Worm (Caenorhabditis elegans) whole organism, L4 larva: ENCODE measurements around the gene prmt-6.

Source experiments
- D1046.2 ChIP-seq: fragments of 200-800 bp; sonication (Bioruptor generic); IDR thresholded peaks from 2 replicates; pipeline ENCODE4 v1.3.6; 2022; ENCODE audit warnings: missing genetic modification characterization, missing compliant biosample characterization
- F10B5.3 ChIP-seq: sonication (generic microtip); optimal IDR thresholded peaks from 2 replicates; lab custom pipeline; 2016; ENCODE audit warnings: mild to moderate bottlenecking, missing genetic modification characterization, missing compliant biosample characterization
- F26F4.8 ChIP-seq: fragments of 200-800 bp; sonication (Bioruptor generic); conservative IDR thresholded peaks from 2 replicates; pipeline ENCODE4 v1.3.6; 2022; ENCODE audit warnings: missing genetic modification characterization, missing compliant biosample characterization
- F37D6.2 ChIP-seq: sonication (generic microtip); optimal IDR thresholded peaks from 2 replicates; lab custom pipeline; 2016; ENCODE audit warnings: mild to moderate bottlenecking, missing genetic modification characterization, missing compliant biosample characterization
- F44E2.7 ChIP-seq: fragments of 200-800 bp; sonication (Bioruptor generic); IDR thresholded peaks from 2 replicates; pipeline ENCODE4 v2.1.2; 2022; ENCODE audit warnings: missing genetic modification characterization, missing compliant biosample characterization
- F49E8.2 ChIP-seq: sonication (generic microtip); optimal IDR thresholded peaks from 2 replicates; lab custom pipeline; 2016; ENCODE audit warnings: missing compliant biosample characterization, mild to moderate bottlenecking, missing genetic modification characterization, borderline replicate concordance
- T20F7.1 ChIP-seq: fragments of 200-800 bp; sonication (Bioruptor generic); optimal IDR thresholded peaks from 2 replicates; lab custom pipeline; 2018; ENCODE audit warnings: mild to moderate bottlenecking, missing genetic modification characterization, missing compliant biosample characterization
- T26A8.4 ChIP-seq: fragments of 200-800 bp; sonication (Bioruptor generic); IDR thresholded peaks from 2 replicates; pipeline ENCODE4 v1.3.6; 2022; ENCODE audit warnings: missing genetic modification characterization, missing compliant biosample characterization
- Y5F2A.4 ChIP-seq: fragments of 200-800 bp; sonication (Bioruptor generic); optimal IDR thresholded peaks from 2 replicates; lab custom pipeline; 2018; ENCODE audit warnings: mild to moderate bottlenecking, missing genetic modification characterization, missing compliant biosample characterization
- Y75B8A.6 ChIP-seq: fragments of 200-800 bp; sonication (Bioruptor generic); IDR thresholded peaks from 2 replicates; pipeline ENCODE4 v1.3.6; 2022; ENCODE audit warnings: missing genetic modification reagents, missing genetic modification characterization, missing compliant biosample characterization
- arid-1 ChIP-seq: fragments of 200-800 bp; sonication (Bioruptor generic); conservative IDR thresholded peaks from 2 replicates; pipeline ENCODE4 v1.3.6; 2022; ENCODE audit warnings: missing genetic modification reagents, missing genetic modification characterization, missing compliant biosample characterization
- ceh-44 ChIP-seq: fragments of 200-800 bp; sonication (Bioruptor generic); IDR thresholded peaks from 2 replicates; pipeline ENCODE4 v1.3.6; 2022; ENCODE audit warnings: missing genetic modification reagents, missing genetic modification characterization, missing compliant biosample characterization
- ceh-62 ChIP-seq: sonication (generic microtip); optimal IDR thresholded peaks from 2 replicates; lab custom pipeline; 2017; ENCODE audit warnings: missing biosample characterization, missing genetic modification characterization
- cey-2 ChIP-seq: sonication (generic microtip); optimal IDR thresholded peaks from 3 replicates; lab custom pipeline; 2017; ENCODE audit warnings: missing genetic modification characterization, mild to moderate bottlenecking, missing compliant biosample characterization, antibody characterized with exemption, borderline replicate concordance; ENCODE audit not compliant: insufficient read depth
- ctbp-1 ChIP-seq: fragments of 200-800 bp; sonication (Bioruptor generic); IDR thresholded peaks from 2 replicates; pipeline ENCODE4 v1.3.6; 2022; ENCODE audit warnings: missing genetic modification reagents, missing genetic modification characterization, missing compliant biosample characterization
- daf-12 ChIP-seq: fragments of 150-350 bp; optimal IDR thresholded peaks from 2 replicates; lab custom pipeline; 2014; ENCODE audit warnings: missing biosample characterization, missing genetic modification reagents, missing genetic modification characterization
- daf-16 ChIP-seq, 3 experiments: sonication (generic microtip); optimal IDR thresholded peaks; 2 replicates each; lab custom pipeline; 2016 to 2017; ENCODE audit warnings: missing genetic modification characterization in 3 of 3, missing genetic modification reagents in 3 of 3, mild to moderate bottlenecking in 2 of 3, missing compliant biosample characterization in 2 of 3, missing biosample characterization in 1 of 3, moderate library complexity in 1 of 3
- daf-19 ChIP-seq: fragments of 200-800 bp; sonication (Bioruptor generic); conservative IDR thresholded peaks from 2 replicates; pipeline ENCODE4 v1.3.6; 2022; ENCODE audit warnings: missing genetic modification characterization, missing compliant biosample characterization
- dmd-6 ChIP-seq: fragments of 200-800 bp; sonication (Bioruptor generic); IDR thresholded peaks from 2 replicates; pipeline ENCODE4 v1.3.6; 2022; ENCODE audit warnings: missing genetic modification reagents, missing genetic modification characterization, missing compliant biosample characterization
- dmd-8 ChIP-seq: fragments of 200-800 bp; sonication (Bioruptor generic); IDR thresholded peaks from 2 replicates; pipeline ENCODE4 v1.3.6; 2022; ENCODE audit warnings: missing genetic modification characterization, missing compliant biosample characterization
- dpl-1 ChIP-seq: fragments of 150-350 bp; optimal IDR thresholded peaks from 2 replicates; lab custom pipeline; 2014; ENCODE audit warnings: missing biosample characterization, missing genetic modification reagents, missing genetic modification characterization
- egl-43 ChIP-seq: fragments of 200-800 bp; sonication (Bioruptor generic); IDR thresholded peaks from 2 replicates; pipeline ENCODE4 v1.3.6; 2022; ENCODE audit warnings: missing genetic modification reagents, missing genetic modification characterization, missing compliant biosample characterization
- fos-1 ChIP-seq: fragments of 150-350 bp; optimal IDR thresholded peaks from 2 replicates; lab custom pipeline; 2014; ENCODE audit warnings: missing biosample characterization, missing genetic modification characterization
- gei-8 ChIP-seq: fragments of 200-800 bp; sonication (Bioruptor generic); optimal IDR thresholded peaks from 2 replicates; lab custom pipeline; 2018; ENCODE audit warnings: mild to moderate bottlenecking, missing genetic modification characterization, missing compliant biosample characterization
- hif-1 ChIP-seq, 2 experiments: sonication (generic microtip); optimal IDR thresholded peaks; 2 replicates each; lab custom pipeline; 2016 to 2017; ENCODE audit warnings: missing compliant biosample characterization in 2 of 2, missing genetic modification characterization in 2 of 2, missing genetic modification reagents in 2 of 2, missing genotype in 2 of 2, mild to moderate bottlenecking in 1 of 2
- hlh-30 ChIP-seq: sonication (generic microtip); optimal IDR thresholded peaks from 2 replicates; lab custom pipeline; 2017; ENCODE audit warnings: antibody characterized with exemption, mild to moderate bottlenecking, missing genetic modification characterization, missing compliant biosample characterization; ENCODE audit not compliant: insufficient read depth
- hmg-1.1 ChIP-seq: fragments of 200-800 bp; sonication (Bioruptor generic); IDR thresholded peaks from 2 replicates; pipeline ENCODE4 v1.3.6; 2022; ENCODE audit warnings: missing genetic modification reagents, missing genetic modification characterization, missing compliant biosample characterization
- lin-38 ChIP-seq: fragments of 200-800 bp; sonication (Bioruptor generic); IDR thresholded peaks from 2 replicates; pipeline ENCODE4 v1.3.6; 2022; ENCODE audit warnings: missing genetic modification reagents, missing genetic modification characterization, missing compliant biosample characterization
- lir-3 ChIP-seq: sonication (generic microtip); optimal IDR thresholded peaks from 2 replicates; lab custom pipeline; 2016; ENCODE audit warnings: mild to moderate bottlenecking, missing genetic modification characterization, missing compliant biosample characterization
- madf-9 ChIP-seq: fragments of 200-800 bp; sonication (Bioruptor generic); conservative IDR thresholded peaks from 2 replicates; pipeline ENCODE4 v1.3.6; 2022; ENCODE audit warnings: missing genetic modification reagents, missing genetic modification characterization, missing compliant biosample characterization
- mdt-29 ChIP-seq: fragments of 200-800 bp; sonication (Bioruptor generic); IDR thresholded peaks from 2 replicates; pipeline ENCODE4 v1.3.6; 2022; ENCODE audit warnings: missing genetic modification reagents, missing genetic modification characterization, missing compliant biosample characterization
- mxl-2 ChIP-seq: fragments of 200-800 bp; sonication (Bioruptor generic); conservative IDR thresholded peaks from 2 replicates; pipeline ENCODE4 v1.3.6; 2022; ENCODE audit warnings: missing genetic modification reagents, missing genetic modification characterization, missing compliant biosample characterization
- nhr-102 ChIP-seq: sonication (generic microtip); optimal IDR thresholded peaks from 2 replicates; lab custom pipeline; 2016; ENCODE audit warnings: mild to moderate bottlenecking, missing genetic modification characterization, moderate library complexity, missing compliant biosample characterization
- nhr-11 ChIP-seq: fragments of 150-350 bp; optimal IDR thresholded peaks from 2 replicates; lab custom pipeline; 2014; ENCODE audit warnings: missing biosample characterization, missing genetic modification characterization
- nhr-111 ChIP-seq: fragments of 200-800 bp; sonication (Bioruptor generic); optimal IDR thresholded peaks from 2 replicates; lab custom pipeline; 2018; ENCODE audit warnings: mild to moderate bottlenecking, missing genetic modification characterization, missing compliant biosample characterization
- nhr-42 ChIP-seq: fragments of 200-800 bp; sonication (Bioruptor generic); IDR thresholded peaks from 2 replicates; pipeline ENCODE4 v1.3.6; 2022; ENCODE audit warnings: missing genetic modification characterization, missing compliant biosample characterization
- nhr-48 ChIP-seq: sonication (generic microtip); optimal IDR thresholded peaks from 2 replicates; lab custom pipeline; 2016; ENCODE audit warnings: mild to moderate bottlenecking, missing genetic modification characterization, missing compliant biosample characterization
- nhr-76 ChIP-seq: fragments of 150-350 bp; optimal IDR thresholded peaks from 2 replicates; lab custom pipeline; 2014; ENCODE audit warnings: missing biosample characterization, missing genetic modification characterization
- pha-4 ChIP-seq, 2 experiments: fragments of 150-350 bp in 1 of 2; fragments of 200-800 bp in 1 of 2; sonication (Bioruptor generic) in 1 of 2; IDR thresholded peaks in 1 of 2; optimal IDR thresholded peaks in 1 of 2; 2 replicates each; pipeline versions ENCODE4 v1.3.6 to Lab custom; 2014 to 2022; ENCODE audit warnings: missing genetic modification characterization in 2 of 2, missing genetic modification reagents in 2 of 2, missing biosample characterization in 1 of 2, missing compliant biosample characterization in 1 of 2
- pqm-1 ChIP-seq: sonication (generic microtip); optimal IDR thresholded peaks from 2 replicates; lab custom pipeline; 2017; ENCODE audit warnings: missing biosample characterization, missing genetic modification characterization
- rbr-2 ChIP-seq: sonication (generic microtip); optimal IDR thresholded peaks from 2 replicates; lab custom pipeline; 2016; ENCODE audit warnings: missing genotype, missing genetic modification characterization, missing compliant biosample characterization
- skn-1 ChIP-seq: fragments of 150-350 bp; optimal IDR thresholded peaks from 2 replicates; lab custom pipeline; 2014; ENCODE audit warnings: missing biosample characterization, missing genetic modification characterization
- snpc-1.2 ChIP-seq: fragments of 200-800 bp; sonication (Bioruptor generic); IDR thresholded peaks from 2 replicates; pipeline ENCODE4 v1.3.6; 2022; ENCODE audit warnings: missing genetic modification reagents, missing genetic modification characterization, missing compliant biosample characterization
- snpc-4 ChIP-seq: fragments of 150-350 bp; optimal IDR thresholded peaks from 2 replicates; lab custom pipeline; 2014; ENCODE audit warnings: missing biosample characterization, missing genetic modification characterization
- spr-1 ChIP-seq: sonication (generic microtip); optimal IDR thresholded peaks from 2 replicates; lab custom pipeline; 2016; ENCODE audit warnings: mild to moderate bottlenecking, missing genetic modification characterization, missing compliant biosample characterization
- tra-1 ChIP-seq: fragments of 200-800 bp; sonication (Bioruptor generic); IDR thresholded peaks from 2 replicates; pipeline ENCODE4 v1.3.6; 2022; ENCODE audit warnings: missing genetic modification reagents, missing genetic modification characterization, missing compliant biosample characterization
- vab-7 ChIP-seq: fragments of 200-800 bp; sonication (Bioruptor generic); IDR thresholded peaks from 2 replicates; pipeline ENCODE4 v1.3.6; 2022; ENCODE audit warnings: missing genetic modification reagents, missing genetic modification characterization, missing compliant biosample characterization
- zag-1 ChIP-seq: fragments of 150-350 bp; optimal IDR thresholded peaks from 2 replicates; lab custom pipeline; 2014; ENCODE audit warnings: missing biosample characterization, missing genetic modification characterization
- ztf-11 ChIP-seq: fragments of 150-350 bp; optimal IDR thresholded peaks from 2 replicates; lab custom pipeline; 2014; ENCODE audit warnings: missing biosample characterization, missing genetic modification characterization
- ztf-7 ChIP-seq: fragments of 150-350 bp; optimal IDR thresholded peaks from 2 replicates; lab custom pipeline; 2014; ENCODE audit warnings: missing biosample characterization, missing genetic modification characterization

The prmt-6 gene

DNA sequence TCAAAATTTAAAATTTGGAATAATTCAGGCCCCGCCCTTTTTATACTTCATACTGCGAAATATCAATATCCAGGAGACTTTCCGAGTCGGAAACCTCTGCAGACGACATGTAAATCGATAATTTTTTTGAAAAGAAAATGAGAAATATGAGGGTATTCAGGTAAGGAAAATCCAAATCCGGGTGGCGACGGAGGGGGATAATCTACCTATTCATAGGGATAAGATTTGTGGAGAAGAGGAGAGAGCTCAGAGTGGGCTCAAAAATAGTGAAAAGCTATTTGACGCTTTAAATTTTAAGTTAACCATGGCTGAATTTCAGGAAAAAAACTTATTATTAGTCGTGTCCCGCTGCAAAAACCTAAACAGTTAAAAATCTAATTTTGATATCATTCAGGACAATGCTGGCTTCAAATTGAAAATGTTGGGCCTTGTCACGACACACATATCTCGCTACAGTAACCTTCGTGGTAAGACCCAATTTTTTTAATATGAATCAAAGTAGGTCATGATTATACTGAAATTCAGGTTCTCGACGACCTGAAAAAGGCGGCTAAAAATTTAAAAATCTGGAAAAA lies 19.4 kb upstream of the prmt-6 start, which contains the start of gene che-6 (continued):
- TF ChIP-seq vab-7 (GFP tag; lab: Robert Waterston, UW) (no peak), nhr-42 (GFP tag; lab: Robert Waterston, UW) (no peak), F37D6.2 (tag; lab: Kevin White, UChicago) (no peak), tra-1 (GFP tag; lab: Robert Waterston, UW) (no peak), lin-38 (GFP tag; lab: Robert Waterston, UW) (peak; percentile 58), hif-1 (tag; optimal IDR thresholded peaks at IDR 0.05; lab: Kevin White, UChicago) (no peak), F10B5.3 (tag; lab: Kevin White, UChicago) (no peak), nhr-48 (tag; lab: Kevin White, UChicago) (peak; percentile 9), F49E8.2 (tag; lab: Kevin White, UChicago) (no peak), arid-1 (no peak), Y75B8A.6 (GFP tag; lab: Robert Waterston, UW) (0 out of 2 replicates have a peak, but pooled peaks have one; percentile 44), D1046.2 (GFP tag; lab: Robert Waterston, UW) (no peak), cey-2 (tag; lab: Kevin White, UChicago) (no peak), ctbp-1 (GFP tag; lab: Robert Waterston, UW) (no peak), egl-43 (GFP tag; lab: Robert Waterston, UW) (no peak), fos-1 (tag; lab: Kevin White, UChicago) (no peak), zag-1 (tag; lab: Kevin White, UChicago) (no peak), pqm-1 (no peak), ztf-11 (tag; lab: Kevin White, UChicago) (no peak), nhr-102 (tag; lab: Kevin White, UChicago) (peak; percentile 37), snpc-4 (tag; lab: Kevin White, UChicago) (no peak), F44E2.7 (GFP tag; lab: Robert Waterston, UW) (no peak), dmd-8 (GFP tag; lab: Robert Waterston, UW) (0 out of 2 replicates have a peak, but pooled peaks have one; percentile 20), gei-8 (GFP tag; lab: Kevin White, UChicago) (no peak), T20F7.1 (GFP tag; lab: Kevin White, UChicago) (peak; percentile 34), daf-19 (no peak), Y5F2A.4 (GFP tag; lab: Kevin White, UChicago) (no peak), hlh-30 (tag; lab: Kevin White, UChicago) (no peak), T26A8.4 (GFP tag; lab: Robert Waterston, UW) (0 out of 2 replicates have a peak, but pooled peaks have one; percentile 29), spr-1 (tag; lab: Kevin White, UChicago) (no peak), madf-9 (GFP tag; lab: Robert Waterston, UW) (no peak), rbr-2 (tag; lab: Kevin White, UChicago) (no peak), snpc-1.2 (GFP tag; lab: Robert Waterston, UW) (no peak), ztf-7 (no peak), nhr-11 (no peak), mxl-2 (GFP tag; lab: Robert Waterston, UW) (no peak), daf-12 (tag; lab: Kevin White, UChicago) (no peak), hmg-1.1 (GFP tag; lab: Robert Waterston, UW) (no peak), dmd-6 (GFP tag; lab: Robert Waterston, UW) (peak; percentile 39), nhr-111 (no peak), nhr-76 (tag; lab: Kevin White, UChicago) (no peak), F26F4.8 (GFP tag; lab: Robert Waterston, UW) (no peak), mdt-29 (no peak), ceh-44 (GFP tag; lab: Robert Waterston, UW) (no peak), lir-3 (no peak), skn-1 (tag; lab: Kevin White, UChicago) (no peak), ceh-62 (tag; lab: Kevin White, UChicago) (no peak), daf-16 (GFP tag; optimal IDR thresholded peaks at IDR 0.05; lab: Kevin White, UChicago) (no peak), daf-16 (tag; optimal IDR thresholded peaks at IDR 0.05; lab: Kevin White, UChicago) (peak; percentile 22), dpl-1 (GFP tag; lab: Kevin White, UChicago) (no peak), pha-4 (GFP tag; IDR thresholded peaks at IDR 0.05; lab: Robert Waterston, UW) (0 out of 2 replicates have a peak, but pooled peaks have one; percentile 51), pha-4 (tag; optimal IDR thresholded peaks at IDR 0.05; lab: Kevin White, UChicago) (no peak)
